Fruit fly (Drosophila melanogaster) whole organism: ENCODE results near the gene GstZ1.

Source experiments
- CG8478 ChIP-seq: fragments of >200 bp; optimal IDR thresholded peaks from 2 replicates; lab custom pipeline; 2018; ENCODE audit warnings: inconsistent platforms
- Dll ChIP-seq: fragments of >200 bp; optimal IDR thresholded peaks from 2 replicates; lab custom pipeline; 2017
- EcR ChIP-seq, 2 experiments: fragments of >200 bp; optimal IDR thresholded peaks; 2 replicates each; lab custom pipeline; 2017; ENCODE audit warnings: missing biosample characterization in 2 of 2, missing genetic modification characterization in 2 of 2, missing genetic modification reagents in 2 of 2
- pan ChIP-seq: fragments of >200 bp; optimal IDR thresholded peaks from 2 replicates; lab custom pipeline; 2017
- psq ChIP-seq: fragments of >200 bp; optimal IDR thresholded peaks from 2 replicates; lab custom pipeline; 2017
- usp ChIP-seq: fragments of >200 bp; optimal IDR thresholded peaks from 2 replicates; lab custom pipeline; 2017; ENCODE audit warnings: missing biosample characterization, missing genetic modification characterization, mixed read lengths

dm6 chr3R:9496748-9497147, 40.4 kb upstream of the GstZ1 start:
- no peak for TF ChIP-seq CG8478
- no peak for TF ChIP-seq EcR (GFP tag; optimal IDR thresholded peaks at IDR 0.05; lab: Kevin White, UChicago)
- no peak for TF ChIP-seq psq (lab: Kevin White, UChicago)
- no peak for TF ChIP-seq pan (lab: Kevin White, UChicago)
- TF ChIP-seq usp (GFP tag; lab: Kevin White, UChicago): no peak
- TF ChIP-seq Dll (lab: Kevin White, UChicago): no peak
